Fruit fly (Drosophila melanogaster) whole organism, embryonic: Measurements from ENCODE around the gene CG43273.

Source experiments
- Abd-B ChIP-seq: fragments of 200-800 bp; sonication (Bioruptor generic); optimal IDR thresholded peaks from 2 replicates; lab custom pipeline; 2018; ENCODE audit warnings: missing biosample characterization, mild to moderate bottlenecking, missing genetic modification characterization, moderate library complexity
- CG2889 ChIP-seq: fragments of 200-800 bp; sonication (Bioruptor generic); IDR thresholded peaks from 3 replicates; pipeline ENCODE4 v1.3.6; 2022; ENCODE audit warnings: missing biosample characterization, missing genetic modification characterization
- Drgx ChIP-seq: fragments of 200-800 bp; sonication (Bioruptor generic); IDR thresholded peaks from 2 replicates; pipeline ENCODE4 v1.3.6; 2022; ENCODE audit warnings: missing biosample characterization, missing genetic modification characterization
- zfh2 ChIP-seq: fragments of 200-800 bp; sonication (Bioruptor generic); optimal IDR thresholded peaks from 2 replicates; lab custom pipeline; 2016; ENCODE audit warnings: missing biosample characterization, missing genetic modification characterization

dm6 chr3R:24862574-24863089 is 32.5 kb downstream of the CG43273 start, which contains the start of gene CG7016:
- TF ChIP-seq Drgx (GFP tag; lab: Robert Waterston, UW): no peak
- no peak for TF ChIP-seq CG2889 (GFP tag; lab: Robert Waterston, UW)
- TF ChIP-seq zfh2: no peak
- TF ChIP-seq Abd-B (GFP tag; lab: Kevin White, UChicago): no peak
